Worm (Caenorhabditis elegans) whole organism, L4 larva: ENCODE measurements around the gene otpl-5.

ENCODE experiments used
- F49E8.2 ChIP-seq: sonication (generic microtip); optimal IDR thresholded peaks from 2 replicates; lab custom pipeline; 2016; ENCODE audit warnings: missing compliant biosample characterization, mild to moderate bottlenecking, missing genetic modification characterization, borderline replicate concordance
- Y5F2A.4 ChIP-seq: fragments of 200-800 bp; sonication (Bioruptor generic); optimal IDR thresholded peaks from 2 replicates; lab custom pipeline; 2018; ENCODE audit warnings: mild to moderate bottlenecking, missing genetic modification characterization, missing compliant biosample characterization
- ZK337.2 ChIP-seq: fragments of 200-800 bp; sonication (Bioruptor generic); IDR thresholded peaks from 2 replicates; pipeline ENCODE4 v1.3.6; 2022; ENCODE audit warnings: missing genetic modification reagents, missing genetic modification characterization, missing compliant biosample characterization
- ZK546.5 ChIP-seq, 2 experiments: sonication (generic microtip); optimal IDR thresholded peaks; 2 replicates each; lab custom pipeline; 2017; ENCODE audit warnings: missing biosample characterization in 2 of 2, missing genetic modification characterization in 2 of 2
- ama-1 ChIP-seq: fragments of 150-350 bp; optimal IDR thresholded peaks from 2 replicates; lab custom pipeline; 2014; ENCODE audit warnings: inconsistent platforms, mixed read lengths
- ceh-82 ChIP-seq: sonication (generic microtip); optimal IDR thresholded peaks from 2 replicates; lab custom pipeline; 2017; ENCODE audit warnings: missing biosample characterization, missing genetic modification characterization
- cey-2 ChIP-seq: sonication (generic microtip); optimal IDR thresholded peaks from 3 replicates; lab custom pipeline; 2017; ENCODE audit warnings: missing genetic modification characterization, mild to moderate bottlenecking, missing compliant biosample characterization, antibody characterized with exemption, borderline replicate concordance; ENCODE audit not compliant: insufficient read depth
- daf-12 ChIP-seq: fragments of 150-350 bp; optimal IDR thresholded peaks from 2 replicates; lab custom pipeline; 2014; ENCODE audit warnings: missing biosample characterization, missing genetic modification reagents, missing genetic modification characterization
- daf-16 ChIP-seq, 3 experiments: sonication (generic microtip); optimal IDR thresholded peaks; 2 replicates each; lab custom pipeline; 2016 to 2017; ENCODE audit warnings: missing genetic modification characterization in 3 of 3, missing genetic modification reagents in 3 of 3, mild to moderate bottlenecking in 2 of 3, missing compliant biosample characterization in 2 of 3, missing biosample characterization in 1 of 3, moderate library complexity in 1 of 3
- daf-19 ChIP-seq: fragments of 200-800 bp; sonication (Bioruptor generic); conservative IDR thresholded peaks from 2 replicates; pipeline ENCODE4 v1.3.6; 2022; ENCODE audit warnings: missing genetic modification characterization, missing compliant biosample characterization
- daf-8 ChIP-seq: fragments of 200-800 bp; sonication (Bioruptor generic); IDR thresholded peaks from 2 replicates; pipeline ENCODE4 v1.3.6; 2022; ENCODE audit warnings: missing genetic modification characterization, missing compliant biosample characterization
- fos-1 ChIP-seq: fragments of 150-350 bp; optimal IDR thresholded peaks from 2 replicates; lab custom pipeline; 2014; ENCODE audit warnings: missing biosample characterization, missing genetic modification characterization
- gei-8 ChIP-seq: fragments of 200-800 bp; sonication (Bioruptor generic); optimal IDR thresholded peaks from 2 replicates; lab custom pipeline; 2018; ENCODE audit warnings: mild to moderate bottlenecking, missing genetic modification characterization, missing compliant biosample characterization
- hlh-11 ChIP-seq: fragments of 200-800 bp; sonication (Bioruptor generic); optimal IDR thresholded peaks from 2 replicates; lab custom pipeline; 2018; ENCODE audit warnings: mild to moderate bottlenecking, missing genetic modification characterization, missing compliant biosample characterization
- hlh-30 ChIP-seq: sonication (generic microtip); optimal IDR thresholded peaks from 2 replicates; lab custom pipeline; 2017; ENCODE audit warnings: antibody characterized with exemption, mild to moderate bottlenecking, missing genetic modification characterization, missing compliant biosample characterization; ENCODE audit not compliant: insufficient read depth
- hmg-1.1 ChIP-seq: fragments of 200-800 bp; sonication (Bioruptor generic); IDR thresholded peaks from 2 replicates; pipeline ENCODE4 v1.3.6; 2022; ENCODE audit warnings: missing genetic modification reagents, missing genetic modification characterization, missing compliant biosample characterization
- jun-1 ChIP-seq: fragments of 150-350 bp; optimal IDR thresholded peaks from 2 replicates; lab custom pipeline; 2014; ENCODE audit warnings: missing biosample characterization, missing genetic modification reagents, missing genetic modification characterization
- lin-15B ChIP-seq: fragments of 150-350 bp; sonication (generic microtip); optimal IDR thresholded peaks from 3 replicates; lab custom pipeline; 2014; ENCODE audit warnings: missing biosample characterization, missing genetic modification characterization
- lir-3 ChIP-seq: sonication (generic microtip); optimal IDR thresholded peaks from 2 replicates; lab custom pipeline; 2016; ENCODE audit warnings: mild to moderate bottlenecking, missing genetic modification characterization, missing compliant biosample characterization
- madf-5 ChIP-seq, 2 experiments: fragments of 200-800 bp; sonication (Bioruptor generic); IDR thresholded peaks; 2 replicates each; pipeline ENCODE4 v1.3.6; 2022; ENCODE audit warnings: missing compliant biosample characterization in 2 of 2, missing genetic modification characterization in 2 of 2
- mdt-29 ChIP-seq: fragments of 200-800 bp; sonication (Bioruptor generic); IDR thresholded peaks from 2 replicates; pipeline ENCODE4 v1.3.6; 2022; ENCODE audit warnings: missing genetic modification reagents, missing genetic modification characterization, missing compliant biosample characterization
- nhr-102 ChIP-seq: sonication (generic microtip); optimal IDR thresholded peaks from 2 replicates; lab custom pipeline; 2016; ENCODE audit warnings: mild to moderate bottlenecking, missing genetic modification characterization, moderate library complexity, missing compliant biosample characterization
- nhr-11 ChIP-seq: fragments of 150-350 bp; optimal IDR thresholded peaks from 2 replicates; lab custom pipeline; 2014; ENCODE audit warnings: missing biosample characterization, missing genetic modification characterization
- nhr-237 ChIP-seq: sonication (generic microtip); optimal IDR thresholded peaks from 2 replicates; lab custom pipeline; 2017; ENCODE audit warnings: missing biosample characterization, missing genetic modification characterization
- nhr-42 ChIP-seq: fragments of 200-800 bp; sonication (Bioruptor generic); IDR thresholded peaks from 2 replicates; pipeline ENCODE4 v1.3.6; 2022; ENCODE audit warnings: missing genetic modification characterization, missing compliant biosample characterization
- nhr-48 ChIP-seq: sonication (generic microtip); optimal IDR thresholded peaks from 2 replicates; lab custom pipeline; 2016; ENCODE audit warnings: mild to moderate bottlenecking, missing genetic modification characterization, missing compliant biosample characterization
- nhr-6 ChIP-seq: fragments of 150-350 bp; optimal IDR thresholded peaks from 2 replicates; lab custom pipeline; 2014; ENCODE audit warnings: missing biosample characterization, missing genetic modification characterization
- php-3 ChIP-seq: fragments of 200-800 bp; sonication (Bioruptor generic); IDR thresholded peaks from 2 replicates; pipeline ENCODE4 v1.3.6; 2022; ENCODE audit warnings: missing genetic modification reagents, missing genetic modification characterization, missing compliant biosample characterization
- pqm-1 ChIP-seq: sonication (generic microtip); optimal IDR thresholded peaks from 2 replicates; lab custom pipeline; 2017; ENCODE audit warnings: missing biosample characterization, missing genetic modification characterization
- set-16 ChIP-seq: fragments of 200-800 bp; sonication (Bioruptor generic); IDR thresholded peaks from 2 replicates; pipeline ENCODE4 v1.3.6; 2022; ENCODE audit warnings: missing genetic modification reagents, missing genetic modification characterization, missing compliant biosample characterization
- skn-1 ChIP-seq: fragments of 150-350 bp; optimal IDR thresholded peaks from 2 replicates; lab custom pipeline; 2014; ENCODE audit warnings: missing biosample characterization, missing genetic modification characterization
- snpc-1.2 ChIP-seq: fragments of 200-800 bp; sonication (Bioruptor generic); IDR thresholded peaks from 2 replicates; pipeline ENCODE4 v1.3.6; 2022; ENCODE audit warnings: missing genetic modification reagents, missing genetic modification characterization, missing compliant biosample characterization
- snpc-4 ChIP-seq: fragments of 150-350 bp; optimal IDR thresholded peaks from 2 replicates; lab custom pipeline; 2014; ENCODE audit warnings: missing biosample characterization, missing genetic modification characterization
- spr-1 ChIP-seq: sonication (generic microtip); optimal IDR thresholded peaks from 2 replicates; lab custom pipeline; 2016; ENCODE audit warnings: mild to moderate bottlenecking, missing genetic modification characterization, missing compliant biosample characterization
- tag-97 ChIP-seq: fragments of 200-800 bp; sonication (Bioruptor generic); IDR thresholded peaks from 2 replicates; pipeline ENCODE4 v1.3.6; 2022; ENCODE audit warnings: missing genetic modification characterization, missing compliant biosample characterization
- tra-1 ChIP-seq: fragments of 200-800 bp; sonication (Bioruptor generic); IDR thresholded peaks from 2 replicates; pipeline ENCODE4 v1.3.6; 2022; ENCODE audit warnings: missing genetic modification reagents, missing genetic modification characterization, missing compliant biosample characterization
- unc-130 ChIP-seq: sonication (generic microtip); optimal IDR thresholded peaks from 2 replicates; lab custom pipeline; 2016; ENCODE audit warnings: missing genetic modification reagents, missing genetic modification characterization, missing compliant biosample characterization
- vab-7 ChIP-seq: fragments of 200-800 bp; sonication (Bioruptor generic); IDR thresholded peaks from 2 replicates; pipeline ENCODE4 v1.3.6; 2022; ENCODE audit warnings: missing genetic modification reagents, missing genetic modification characterization, missing compliant biosample characterization
- zag-1 ChIP-seq: fragments of 150-350 bp; optimal IDR thresholded peaks from 2 replicates; lab custom pipeline; 2014; ENCODE audit warnings: missing biosample characterization, missing genetic modification characterization
- zfp-2 ChIP-seq: sonication (generic microtip); optimal IDR thresholded peaks from 2 replicates; lab custom pipeline; 2016; ENCODE audit warnings: mild to moderate bottlenecking, missing genetic modification characterization, missing compliant biosample characterization
- zfp-3 ChIP-seq: fragments of 200-800 bp; sonication (Bioruptor generic); conservative IDR thresholded peaks from 2 replicates; pipeline ENCODE4 v1.3.6; 2022; ENCODE audit warnings: missing genetic modification reagents, missing genetic modification characterization, missing compliant biosample characterization

otpl-5 gene

ce11 chrV:8500348-8500747 lies 29.0 kb upstream of the otpl-5 start (continued):
- peak; percentile 93 for TF ChIP-seq zfp-3 (GFP tag; lab: Robert Waterston, UW)
- TF ChIP-seq ama-1 (lab: Kevin White, UChicago): no peak
- TF ChIP-seq hlh-11 (tag; lab: Kevin White, UChicago): peak; percentile 91
- peak; percentile 92 for TF ChIP-seq nhr-48 (tag; lab: Kevin White, UChicago)
- peak; percentile 70 for TF ChIP-seq hlh-30
- peak; percentile 99 for TF ChIP-seq hmg-1.1
- TF ChIP-seq nhr-102: peak; percentile 97
- TF ChIP-seq snpc-1.2 (GFP tag; lab: Robert Waterston, UW): peak; percentile 98
- TF ChIP-seq Y5F2A.4 (GFP tag; lab: Kevin White, UChicago): peak; percentile 98
- no peak for TF ChIP-seq daf-12
- TF ChIP-seq cey-2: no peak
- peak; percentile 98 for TF ChIP-seq F49E8.2 (tag; lab: Kevin White, UChicago)
- TF ChIP-seq php-3 (GFP tag; lab: Robert Waterston, UW): peak; percentile 99
- peak; percentile 98 for TF ChIP-seq nhr-42 (GFP tag; lab: Robert Waterston, UW)
- peak; percentile 99 for TF ChIP-seq tra-1 (GFP tag; lab: Robert Waterston, UW)
- peak; percentile 60 for TF ChIP-seq lin-15B
- TF ChIP-seq mdt-29: peak; percentile 96
- TF ChIP-seq vab-7 (GFP tag; lab: Robert Waterston, UW): peak; percentile 99
- no peak for TF ChIP-seq nhr-237 (tag; lab: Kevin White, UChicago)
- peak; percentile 82 for TF ChIP-seq nhr-6 (tag; lab: Kevin White, UChicago)
- TF ChIP-seq spr-1 (tag; lab: Kevin White, UChicago): peak; percentile 97
- peak; percentile 89 for TF ChIP-seq jun-1 (tag; lab: Kevin White, UChicago)
- peak in 1 of 2 experiments; percentile 99 for TF ChIP-seq madf-5 (GFP tag; IDR thresholded peaks at IDR 0.05; lab: Robert Waterston, UW)
- TF ChIP-seq daf-16 (GFP tag; optimal IDR thresholded peaks at IDR 0.05; lab: Kevin White, UChicago): peak; percentile 96 to 98
- peak; percentile 84 for TF ChIP-seq daf-16 (tag; optimal IDR thresholded peaks at IDR 0.05; lab: Kevin White, UChicago)
- TF ChIP-seq ZK546.5 (tag; optimal IDR thresholded peaks at IDR 0.05; lab: Kevin White, UChicago): no peak
- TF ChIP-seq zag-1 (tag; lab: Kevin White, UChicago): peak; percentile 40
- TF ChIP-seq fos-1 (tag; lab: Kevin White, UChicago): peak; percentile 47
- TF ChIP-seq unc-130 (GFP tag; lab: Kevin White, UChicago): peak; percentile 94
- no peak for TF ChIP-seq pqm-1
- TF ChIP-seq ZK337.2 (GFP tag; lab: Robert Waterston, UW): peak; percentile 98
- TF ChIP-seq, all 104 proteins: peak for 87

DNA sequence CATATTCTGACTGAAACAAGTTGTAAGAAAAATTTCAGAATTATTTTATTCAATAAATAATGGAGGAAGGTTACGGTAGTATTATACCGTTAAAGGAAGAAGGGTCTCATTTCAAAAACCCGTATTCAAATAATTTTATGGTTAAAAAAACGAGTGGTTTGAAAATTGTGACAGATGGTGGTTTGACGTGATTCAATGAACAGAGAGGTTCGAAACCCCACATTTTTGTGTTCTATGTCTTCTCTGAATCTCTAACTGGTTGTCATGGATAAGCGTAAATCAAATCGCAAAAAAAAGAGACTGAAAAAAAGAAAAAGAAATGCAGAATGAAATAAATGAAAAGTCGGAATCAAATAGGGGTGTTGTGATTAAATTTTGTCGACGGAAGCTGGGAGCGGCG lies 22.0 kb upstream of the otpl-5 start, which contains the start of gene ZK994.6:
Gene ZK994.6, minus strand, starts transcription at position 101 of the 400 bp plus-strand sequence.
- TF ChIP-seq mdt-29 (no peak), cey-2 (no peak), nhr-11 (tag; lab: Kevin White, UChicago) (no peak), tag-97 (GFP tag; lab: Robert Waterston, UW) (no peak), lir-3 (tag; lab: Kevin White, UChicago) (no peak), pqm-1 (no peak), unc-130 (GFP tag; lab: Kevin White, UChicago) (no peak), ZK337.2 (GFP tag; lab: Robert Waterston, UW) (no peak), ceh-82 (no peak), skn-1 (tag; lab: Kevin White, UChicago) (no peak), snpc-4 (tag; lab: Kevin White, UChicago) (no peak), zfp-2 (tag; lab: Kevin White, UChicago) (no peak), set-16 (GFP tag; lab: Robert Waterston, UW) (no peak), gei-8 (no peak), daf-8 (GFP tag; lab: Robert Waterston, UW) (no peak), daf-19 (GFP tag; lab: Robert Waterston, UW) (no peak)
- TF ChIP-seq, all 104 proteins: peak for 0
